Fruit fly (Drosophila melanogaster) whole organism, embryonic: ENCODE data around the gene dia.
A peak's percentile ranks its signal among the peaks of the same experiment; 100 is the strongest.

ENCODE experiments used
- Adf1 ChIP-seq: fragments of 200-800 bp; sonication (Bioruptor generic); IDR thresholded peaks from 2 replicates; pipeline ENCODE4 v1.3.6; 2022; ENCODE audit warnings: missing biosample characterization, missing genetic modification characterization
- B-H2 ChIP-seq: fragments of 200-800 bp; sonication (Bioruptor generic); optimal IDR thresholded peaks from 2 replicates; lab custom pipeline; 2018; ENCODE audit warnings: missing biosample characterization, mild to moderate bottlenecking, missing genetic modification characterization
- CG10565 ChIP-seq: fragments of 200-800 bp; sonication (Bioruptor generic); optimal IDR thresholded peaks from 3 replicates; lab custom pipeline; 2016; ENCODE audit warnings: missing biosample characterization, mild to moderate bottlenecking, missing genetic modification characterization
- CG11456 ChIP-seq: fragments of 200-800 bp; sonication (Bioruptor generic); IDR thresholded peaks from 3 replicates; pipeline ENCODE4 v1.3.6; 2022; ENCODE audit warnings: missing biosample characterization, missing genetic modification characterization
- CG11504 ChIP-seq: fragments of 200-800 bp; sonication (Bioruptor generic); optimal IDR thresholded peaks from 3 replicates; lab custom pipeline; 2019; ENCODE audit warnings: missing biosample characterization, mild to moderate bottlenecking, missing genetic modification characterization, moderate library complexity
- CG11560 ChIP-seq: fragments of 200-800 bp; sonication (Bioruptor generic); IDR thresholded peaks from 3 replicates; pipeline ENCODE4 v1.3.6; 2022; ENCODE audit warnings: missing biosample characterization, missing genetic modification characterization
- CG12155 ChIP-seq: fragments of 200-800 bp; sonication (Bioruptor generic); optimal IDR thresholded peaks from 3 replicates; lab custom pipeline; 2016; ENCODE audit warnings: missing biosample characterization, missing genetic modification characterization
- CG12299 ChIP-seq: fragments of 200-800 bp; sonication (Bioruptor generic); optimal IDR thresholded peaks from 2 replicates; lab custom pipeline; 2018; ENCODE audit warnings: missing biosample characterization, mild to moderate bottlenecking, missing genetic modification characterization
- CG13894 ChIP-seq: fragments of 200-800 bp; sonication (Bioruptor generic); optimal IDR thresholded peaks from 3 replicates; lab custom pipeline; 2018; ENCODE audit warnings: missing biosample characterization, mild to moderate bottlenecking, missing genetic modification characterization, moderate library complexity
- CG15269 ChIP-seq: fragments of 200-800 bp; sonication (Bioruptor generic); optimal IDR thresholded peaks from 2 replicates; lab custom pipeline; 2018; ENCODE audit warnings: missing biosample characterization, mild to moderate bottlenecking, missing genetic modification characterization, moderate library complexity
- CG15514 ChIP-seq: fragments of 200-800 bp; sonication (Bioruptor generic); optimal IDR thresholded peaks from 3 replicates; lab custom pipeline; 2017; ENCODE audit warnings: missing biosample characterization, missing genetic modification characterization, mild to moderate bottlenecking, moderate library complexity, missing genetic modification reagents
- CG15696 ChIP-seq: fragments of 200-800 bp; sonication (Bioruptor generic); optimal IDR thresholded peaks from 2 replicates; lab custom pipeline; 2019; ENCODE audit warnings: missing biosample characterization, mild to moderate bottlenecking, missing genetic modification characterization, moderate library complexity
- CG1603 ChIP-seq: fragments of 200-800 bp; sonication (Bioruptor generic); optimal IDR thresholded peaks from 2 replicates; lab custom pipeline; 2019; ENCODE audit warnings: missing biosample characterization, mild to moderate bottlenecking, missing genetic modification characterization, moderate library complexity
- CG17385 ChIP-seq: fragments of 200-800 bp; sonication (Bioruptor generic); optimal IDR thresholded peaks from 3 replicates; lab custom pipeline; 2018; ENCODE audit warnings: missing biosample characterization, mild to moderate bottlenecking, missing genetic modification characterization
- CG18764 ChIP-seq: fragments of 200-800 bp; sonication (Bioruptor generic); optimal IDR thresholded peaks from 3 replicates; lab custom pipeline; 2016; ENCODE audit warnings: missing biosample characterization, missing genetic modification characterization
- CG2116 ChIP-seq: fragments of 200-800 bp; sonication (Bioruptor generic); optimal IDR thresholded peaks from 3 replicates; lab custom pipeline; 2018; ENCODE audit warnings: missing biosample characterization, mild to moderate bottlenecking, missing genetic modification characterization
- CG2889 ChIP-seq: fragments of 200-800 bp; sonication (Bioruptor generic); IDR thresholded peaks from 3 replicates; pipeline ENCODE4 v1.3.6; 2022; ENCODE audit warnings: missing biosample characterization, missing genetic modification characterization
- CG33213 ChIP-seq: fragments of 200-800 bp; sonication (Bioruptor generic); optimal IDR thresholded peaks from 3 replicates; lab custom pipeline; 2016; ENCODE audit warnings: missing biosample characterization, missing genetic modification characterization
- CG3847 ChIP-seq: fragments of 200-800 bp; sonication (Bioruptor generic); IDR thresholded peaks from 2 replicates; pipeline ENCODE4 v1.3.6; 2022; ENCODE audit warnings: missing biosample characterization, missing genetic modification characterization
- CG4360 ChIP-seq: fragments of 200-800 bp; sonication (Bioruptor generic); IDR thresholded peaks from 2 replicates; pipeline ENCODE4 v1.3.6; 2022; ENCODE audit warnings: missing biosample characterization, missing genetic modification characterization
- CG43689 ChIP-seq: fragments of 200-800 bp; sonication (Bioruptor generic); IDR thresholded peaks from 2 replicates; pipeline ENCODE4 v1.3.6; 2022; ENCODE audit warnings: missing biosample characterization, missing genetic modification characterization
- CG5180 ChIP-seq: fragments of 200-800 bp; sonication (Bioruptor generic); optimal IDR thresholded peaks from 3 replicates; lab custom pipeline; 2017; ENCODE audit warnings: missing biosample characterization, missing genetic modification characterization, mild to moderate bottlenecking, moderate library complexity, missing genetic modification reagents
- CG5953 ChIP-seq: fragments of 200-800 bp; sonication (Bioruptor generic); IDR thresholded peaks from 2 replicates; pipeline ENCODE4 v1.3.6; 2022; ENCODE audit warnings: missing biosample characterization, missing genetic modification characterization
- CG7357 ChIP-seq: fragments of 200-800 bp; sonication (Bioruptor generic); IDR thresholded peaks from 3 replicates; pipeline ENCODE4 v1.3.6; 2022; ENCODE audit warnings: missing biosample characterization, missing genetic modification characterization
- CG7372 ChIP-seq: fragments of 200-800 bp; sonication (Bioruptor generic); IDR thresholded peaks from 2 replicates; pipeline ENCODE4 v1.3.6; 2022; ENCODE audit warnings: missing biosample characterization, missing genetic modification characterization
- CG7745 ChIP-seq: fragments of 200-800 bp; sonication (Bioruptor generic); optimal IDR thresholded peaks from 2 replicates; lab custom pipeline; 2018; ENCODE audit warnings: missing biosample characterization, mild to moderate bottlenecking, missing genetic modification characterization, moderate library complexity
- CG7786 ChIP-seq: fragments of 200-800 bp; sonication (Bioruptor generic); optimal IDR thresholded peaks from 2 replicates; lab custom pipeline; 2016; ENCODE audit warnings: missing biosample characterization, missing genetic modification characterization
- CG8281 ChIP-seq: fragments of 200-800 bp; sonication (Bioruptor generic); optimal IDR thresholded peaks from 2 replicates; lab custom pipeline; 2018; ENCODE audit warnings: missing biosample characterization, mild to moderate bottlenecking, missing genetic modification characterization, moderate library complexity
- HLH54F ChIP-seq: fragments of 200-800 bp; sonication (Bioruptor generic); optimal IDR thresholded peaks from 3 replicates; lab custom pipeline; 2016; ENCODE audit warnings: missing biosample characterization, missing genetic modification characterization
- Hmr ChIP-seq: fragments of 200-800 bp; sonication (Bioruptor generic); optimal IDR thresholded peaks from 3 replicates; lab custom pipeline; 2017; ENCODE audit warnings: mild to moderate bottlenecking, missing biosample characterization, missing genetic modification reagents, missing genetic modification characterization
- Hr39 ChIP-seq: fragments of >200 bp; optimal IDR thresholded peaks from 2 replicates; lab custom pipeline; 2017
- NC2α ChIP-seq: fragments of 200-800 bp; sonication (Bioruptor generic); optimal IDR thresholded peaks from 2 replicates; lab custom pipeline; 2016; ENCODE audit warnings: missing biosample characterization, missing genetic modification characterization
- NFAT ChIP-seq: fragments of 200-800 bp; sonication (Bioruptor generic); IDR thresholded peaks from 2 replicates; pipeline ENCODE4 v1.3.6; 2022; ENCODE audit warnings: missing biosample characterization, missing genetic modification characterization
- Opbp ChIP-seq: fragments of 200-800 bp; sonication (Bioruptor generic); IDR thresholded peaks from 3 replicates; pipeline ENCODE4 v1.3.6; 2022; ENCODE audit warnings: missing biosample characterization, missing genetic modification characterization; ENCODE audit not compliant: partially characterized antibody
- Side ChIP-seq: fragments of 200-800 bp; sonication (Bioruptor generic); optimal IDR thresholded peaks from 2 replicates; lab custom pipeline; 2016; ENCODE audit warnings: missing biosample characterization, missing genetic modification characterization
- Sox102F ChIP-seq: fragments of 200-800 bp; sonication (Bioruptor generic); optimal IDR thresholded peaks from 2 replicates; lab custom pipeline; 2018; ENCODE audit warnings: missing biosample characterization, mild to moderate bottlenecking, missing genetic modification characterization, moderate library complexity
- Sry-δ ChIP-seq: fragments of 200-800 bp; sonication (Bioruptor generic); optimal IDR thresholded peaks from 2 replicates; lab custom pipeline; 2016; ENCODE audit warnings: missing biosample characterization, missing genetic modification characterization
- YL-1 ChIP-seq: fragments of 200-800 bp; sonication (Bioruptor generic); optimal IDR thresholded peaks from 3 replicates; lab custom pipeline; 2017; ENCODE audit warnings: missing biosample characterization, mild to moderate bottlenecking, missing genetic modification characterization
- ato ChIP-seq: fragments of 200-800 bp; sonication (Bioruptor generic); IDR thresholded peaks from 2 replicates; pipeline ENCODE4 v1.3.6; 2022; ENCODE audit warnings: missing biosample characterization, missing genetic modification characterization; ENCODE audit not compliant: partially characterized antibody
- az2 ChIP-seq: fragments of 200-800 bp; sonication (Bioruptor generic); optimal IDR thresholded peaks from 3 replicates; lab custom pipeline; 2016; ENCODE audit warnings: missing biosample characterization, missing genetic modification characterization
- eyg ChIP-seq: fragments of 200-800 bp; sonication (Bioruptor generic); optimal IDR thresholded peaks from 3 replicates; lab custom pipeline; 2016; ENCODE audit warnings: missing biosample characterization, missing genetic modification characterization
- fd3F ChIP-seq: fragments of 200-800 bp; sonication (Bioruptor generic); optimal IDR thresholded peaks from 2 replicates; lab custom pipeline; 2018; ENCODE audit warnings: missing biosample characterization, mild to moderate bottlenecking, missing genetic modification characterization, moderate library complexity
- lilli ChIP-seq: fragments of 200-800 bp; sonication (Bioruptor generic); optimal IDR thresholded peaks from 3 replicates; lab custom pipeline; 2016; ENCODE audit warnings: missing biosample characterization, missing genetic modification characterization
- mld ChIP-seq: fragments of 200-800 bp; sonication (Bioruptor generic); IDR thresholded peaks from 3 replicates; pipeline ENCODE4 v1.3.6; 2022; ENCODE audit warnings: missing biosample characterization, missing genetic modification characterization; ENCODE audit not compliant: partially characterized antibody
- pb ChIP-seq: fragments of 200-800 bp; sonication (Bioruptor generic); optimal IDR thresholded peaks from 3 replicates; lab custom pipeline; 2016; ENCODE audit warnings: missing biosample characterization, missing genetic modification characterization
- pzg ChIP-seq: fragments of 200-800 bp; sonication (Bioruptor generic); optimal IDR thresholded peaks from 3 replicates; lab custom pipeline; 2018; ENCODE audit warnings: missing biosample characterization, mild to moderate bottlenecking, missing genetic modification characterization, moderate library complexity
- rib ChIP-seq: fragments of 200-800 bp; sonication (Bioruptor generic); IDR thresholded peaks from 2 replicates; pipeline ENCODE4 v1.3.6; 2022; ENCODE audit warnings: missing biosample characterization, missing genetic modification characterization
- sim ChIP-seq: fragments of 200-800 bp; sonication (Bioruptor generic); IDR thresholded peaks from 2 replicates; pipeline ENCODE4 v1.3.6; 2022; ENCODE audit warnings: missing biosample characterization, missing genetic modification characterization
- slbo ChIP-seq: fragments of 200-800 bp; sonication (Bioruptor generic); IDR thresholded peaks from 2 replicates; pipeline ENCODE4 v1.3.6; 2022; ENCODE audit warnings: missing biosample characterization, missing genetic modification characterization
- tin ChIP-seq: fragments of 200-800 bp; sonication (Bioruptor generic); optimal IDR thresholded peaks from 3 replicates; lab custom pipeline; 2016; ENCODE audit warnings: missing biosample characterization, missing genetic modification characterization
- trem ChIP-seq: fragments of 200-800 bp; optimal IDR thresholded peaks from 3 replicates; lab custom pipeline; 2019; ENCODE audit warnings: missing biosample characterization, mild to moderate bottlenecking, missing genetic modification characterization, moderate library complexity
- zfh2 ChIP-seq: fragments of 200-800 bp; sonication (Bioruptor generic); optimal IDR thresholded peaks from 2 replicates; lab custom pipeline; 2016; ENCODE audit warnings: missing biosample characterization, missing genetic modification characterization

The dia gene

DNA sequence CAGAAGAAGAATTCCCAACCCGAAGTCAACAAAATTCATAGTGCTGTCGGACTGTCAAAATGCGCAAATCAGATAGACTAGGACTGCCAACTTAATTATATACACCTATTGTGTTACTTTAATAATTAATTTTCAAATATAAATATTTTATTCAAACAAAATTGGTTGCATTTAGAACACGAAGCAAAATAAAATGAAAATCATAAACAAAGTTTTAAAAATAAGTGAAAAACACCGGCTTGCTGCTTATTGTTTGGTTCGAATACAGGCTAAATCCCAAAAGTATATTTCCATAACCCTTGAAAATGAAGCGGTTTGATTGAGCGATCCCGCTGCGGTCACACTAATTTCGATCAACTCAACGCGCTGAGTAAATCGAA is at the start of gene dia, which contains the start of gene Rhau:
Gene dia (plus strand): TSS at position 337 of the 380 bp plus-strand sequence.
Gene Rhau (minus strand): TSS at position 178 of the 380 bp plus-strand sequence.
- TF ChIP-seq eyg (GFP tag; lab: Kevin White, UChicago) (no peak), trem (tag; lab: Kevin White, UChicago) (peak; percentile 100), CG18764 (GFP tag; lab: Kevin White, UChicago) (peak; percentile 12), CG1603 (tag; lab: Kevin White, UChicago) (peak; percentile 14), CG7745 (no peak), NFAT (GFP tag; lab: Robert Waterston, UW) (0 out of 2 replicates have a peak, but pooled peaks have one; percentile 33), pb (GFP tag; lab: Kevin White, UChicago) (no peak), CG5180 (GFP tag; lab: Kevin White, UChicago) (no peak), az2 (GFP tag; lab: Kevin White, UChicago) (peak; percentile 14), CG7357 (GFP tag; lab: Robert Waterston, UW) (no peak), CG13894 (tag; lab: Kevin White, UChicago) (no peak), zfh2 (GFP tag; lab: Kevin White, UChicago) (no peak), CG3847 (GFP tag; lab: Robert Waterston, UW) (peak; percentile 74), B-H2 (GFP tag; lab: Kevin White, UChicago) (peak; percentile 29), CG15514 (GFP tag; lab: Kevin White, UChicago) (peak; percentile 79), CG11456 (GFP tag; lab: Robert Waterston, UW) (no peak), CG10565 (GFP tag; lab: Kevin White, UChicago) (no peak), CG33213 (GFP tag; lab: Kevin White, UChicago) (peak; percentile 26), Hr39 (lab: Kevin White, UChicago) (no peak), CG11560 (no peak), CG7372 (GFP tag; lab: Robert Waterston, UW) (no peak), CG43689 (GFP tag; lab: Robert Waterston, UW) (no peak), CG8281 (tag; lab: Kevin White, UChicago) (no peak), rib (GFP tag; lab: Robert Waterston, UW) (no peak), Hmr (GFP tag; lab: Kevin White, UChicago) (peak; percentile 70), CG2889 (GFP tag; lab: Robert Waterston, UW) (no peak), NC2α (GFP tag; lab: Kevin White, UChicago) (no peak), Side (GFP tag; lab: Kevin White, UChicago) (no peak), lilli (GFP tag; lab: Kevin White, UChicago) (peak; percentile 44), CG17385 (GFP tag; lab: Kevin White, UChicago) (no peak), CG2116 (GFP tag; lab: Kevin White, UChicago) (peak; percentile 74), CG11504 (no peak), YL-1 (GFP tag; lab: Kevin White, UChicago) (peak; percentile 44), Opbp (GFP tag; lab: Robert Waterston, UW) (no peak), CG5953 (GFP tag; lab: Robert Waterston, UW) (no peak), mld (GFP tag; lab: Robert Waterston, UW) (no peak), CG4360 (no peak), ato (GFP tag; lab: Robert Waterston, UW) (no peak), tin (GFP tag; lab: Kevin White, UChicago) (peak; percentile 25), CG7786 (no peak), CG15696 (tag; lab: Kevin White, UChicago) (peak; percentile 28), fd3F (GFP tag; lab: Kevin White, UChicago) (peak; percentile 30), sim (GFP tag; lab: Robert Waterston, UW) (no peak), Sox102F (GFP tag; lab: Kevin White, UChicago) (no peak), CG15269 (tag; lab: Kevin White, UChicago) (no peak), HLH54F (GFP tag; lab: Kevin White, UChicago) (peak; percentile 8), slbo (GFP tag; lab: Robert Waterston, UW) (peak; percentile 16; the same call in 1 of the 2 replicates), Sry-δ (GFP tag; lab: Kevin White, UChicago) (peak; percentile 42), CG12299 (peak; percentile 16), pzg (GFP tag; lab: Kevin White, UChicago) (peak; percentile 88), Adf1 (GFP tag; lab: Robert Waterston, UW) (no peak), CG12155 (GFP tag; lab: Kevin White, UChicago) (peak; percentile 49)
